Worm (Caenorhabditis elegans): ENCODE data around the gene ins-13.

ins-13 gene

DNA sequence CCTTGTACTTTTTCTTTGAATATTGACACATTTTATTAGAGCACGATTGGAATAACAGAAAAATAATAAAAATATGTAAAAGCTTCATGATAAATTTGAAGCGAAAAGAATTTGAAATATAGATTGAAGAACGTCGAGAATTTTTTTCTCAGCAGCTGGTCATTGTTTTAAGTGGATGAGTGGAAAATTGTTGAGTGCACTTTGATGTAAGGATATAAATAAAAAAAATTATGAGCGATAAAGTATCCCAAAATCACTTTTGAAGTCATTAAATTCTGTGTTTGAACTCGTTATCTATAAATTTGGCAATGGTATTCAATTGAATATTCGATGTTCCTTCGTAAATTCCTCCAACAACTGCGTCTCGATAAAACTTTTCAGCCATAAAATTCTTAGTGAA, at the start of gene ins-13:
TSS of gene ins-13 (minus strand) at position 101 of the 400 bp plus-strand sequence.
- TF ChIP-seq ceh-36 (tag; optimal IDR thresholded peaks at IDR 0.05) (no peak), hmbx-1 (tag; optimal IDR thresholded peaks at IDR 0.05) (no peak), tra-4 (tag; optimal IDR thresholded peaks at IDR 0.05) (no peak), hnd-1 (tag; optimal IDR thresholded peaks at IDR 0.05) (no peak), ama-1 (optimal IDR thresholded peaks at IDR 0.05) (no peak), hmg-4 (GFP tag; optimal IDR thresholded peaks at IDR 0.05) (no peak), B0310.2 (tag; optimal IDR thresholded peaks at IDR 0.05) (no peak), pes-1 (GFP tag; IDR thresholded peaks at IDR 0.05) (no peak), F13C5.2 (tag; optimal IDR thresholded peaks at IDR 0.05) (no peak), tbx-37 (GFP tag; conservative IDR thresholded peaks at IDR 0.05) (no peak), ceh-13 (GFP tag; optimal IDR thresholded peaks at IDR 0.05) (no peak), scrt-1 (GFP tag; IDR thresholded peaks at IDR 0.05) (no peak), aly-1 (tag; optimal IDR thresholded peaks at IDR 0.05) (no peak), sea-1 (GFP tag; conservative IDR thresholded peaks at IDR 0.05) (no peak), tbx-11 (GFP tag; IDR thresholded peaks at IDR 0.05) (no peak), ets-7 (tag; optimal IDR thresholded peaks at IDR 0.05) (no peak), flt-1 (GFP tag; IDR thresholded peaks at IDR 0.05) (no peak)

DNA sequence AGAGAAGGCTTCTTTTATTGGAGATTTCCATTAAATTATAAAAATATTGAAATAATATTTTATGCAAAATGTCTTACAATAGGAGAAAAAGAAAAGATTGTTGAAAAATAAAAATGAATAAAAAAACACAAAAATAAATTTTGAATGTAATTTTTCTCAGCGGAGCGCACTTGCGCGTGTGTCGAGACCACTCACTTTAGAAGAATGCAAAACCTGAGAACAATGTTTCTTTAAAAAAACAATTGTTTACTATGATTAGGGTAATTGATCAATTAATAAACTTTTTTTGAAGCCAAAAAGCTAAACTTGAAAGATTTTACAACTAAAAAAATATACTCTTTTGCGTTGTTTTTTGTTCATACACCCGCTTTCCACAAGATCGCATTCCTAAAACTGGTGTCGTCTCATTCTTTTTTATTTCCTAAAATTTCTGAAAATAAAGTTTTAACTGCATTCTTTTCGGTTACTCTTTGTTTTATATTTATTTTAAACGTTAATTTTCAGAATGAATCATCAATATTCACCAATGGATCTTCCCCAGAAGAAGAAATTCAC, 49.6 kb upstream of the ins-13 start, which contains the start of gene ttc-4:
TSS of gene ttc-4 (plus strand) at position 505 of the 555 bp plus-strand sequence.
- no peak for TF ChIP-seq scrt-1 (GFP tag; IDR thresholded peaks at IDR 0.05)
- no peak for TF ChIP-seq hmbx-1 (tag; optimal IDR thresholded peaks at IDR 0.05)
- TF ChIP-seq pes-1 (GFP tag; IDR thresholded peaks at IDR 0.05) = peak; percentile 56
- TF ChIP-seq ets-7 (tag; optimal IDR thresholded peaks at IDR 0.05) = peak; percentile 19

DNA sequence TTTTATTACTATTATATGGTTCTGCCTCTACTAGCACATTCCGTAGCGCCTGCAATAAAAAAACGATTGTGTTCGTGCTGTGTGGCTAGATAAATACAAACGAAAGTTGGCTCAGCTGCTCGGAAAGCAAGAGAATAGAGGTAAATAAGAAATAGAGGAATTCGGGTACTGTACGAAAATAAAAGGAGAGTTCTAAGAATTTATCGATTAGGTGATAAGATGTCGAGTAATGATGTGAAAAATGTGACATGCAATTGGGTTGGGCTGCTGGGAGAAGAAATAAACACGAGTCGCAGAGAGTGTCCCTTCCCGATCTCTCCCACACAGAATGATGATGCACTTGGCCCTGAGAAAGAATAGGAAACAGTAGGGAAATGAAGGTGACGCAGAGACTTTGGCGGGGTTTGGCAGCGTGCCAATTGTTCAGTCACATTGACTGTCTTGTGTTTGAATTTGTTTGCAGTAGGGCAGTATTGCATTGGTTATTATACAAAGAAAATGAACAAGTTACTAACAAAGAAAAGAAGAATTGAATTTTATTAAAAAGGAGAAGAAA, 48.8 kb upstream of the ins-13 start, which contains the start of gene cdc-14:
TSS of gene cdc-14 (minus strand) at position 51 of the 556 bp plus-strand sequence.
- TF ChIP-seq pes-1 (GFP tag; IDR thresholded peaks at IDR 0.05) (no peak), sea-1 (GFP tag; conservative IDR thresholded peaks at IDR 0.05) (no peak), ceh-36 (tag; optimal IDR thresholded peaks at IDR 0.05) (no peak), scrt-1 (GFP tag; IDR thresholded peaks at IDR 0.05) (no peak), hmg-4 (GFP tag; optimal IDR thresholded peaks at IDR 0.05) (peak; percentile 63), ama-1 (optimal IDR thresholded peaks at IDR 0.05) (no peak), tbx-37 (GFP tag; conservative IDR thresholded peaks at IDR 0.05) (no peak), hnd-1 (tag; optimal IDR thresholded peaks at IDR 0.05) (no peak), F13C5.2 (tag; optimal IDR thresholded peaks at IDR 0.05) (peak; percentile 75), tra-4 (tag; optimal IDR thresholded peaks at IDR 0.05) (no peak), hmbx-1 (tag; optimal IDR thresholded peaks at IDR 0.05) (no peak)

DNA sequence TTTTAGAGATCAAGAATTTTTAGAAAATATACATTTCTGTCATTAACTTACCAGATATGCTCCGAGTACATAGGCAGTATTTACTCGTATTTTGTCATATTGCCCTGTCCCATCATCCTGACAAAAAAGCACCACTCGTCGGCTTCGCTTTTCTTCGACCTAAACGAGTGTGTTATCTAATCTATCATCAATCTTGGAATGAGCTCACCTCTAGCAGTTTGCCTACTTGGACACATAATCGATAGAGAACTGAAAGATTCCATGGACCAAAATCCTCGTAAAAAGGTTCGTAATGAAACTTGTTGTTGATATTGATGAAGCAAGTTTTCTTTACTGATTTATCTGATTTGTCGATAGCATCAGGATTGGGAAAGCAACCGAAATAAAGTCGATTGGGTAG, 48.2 kb upstream of the ins-13 start:
- TF ChIP-seq aly-1 (tag; optimal IDR thresholded peaks at IDR 0.05) = no peak
- no peak for TF ChIP-seq hmbx-1 (tag; optimal IDR thresholded peaks at IDR 0.05)

DNA sequence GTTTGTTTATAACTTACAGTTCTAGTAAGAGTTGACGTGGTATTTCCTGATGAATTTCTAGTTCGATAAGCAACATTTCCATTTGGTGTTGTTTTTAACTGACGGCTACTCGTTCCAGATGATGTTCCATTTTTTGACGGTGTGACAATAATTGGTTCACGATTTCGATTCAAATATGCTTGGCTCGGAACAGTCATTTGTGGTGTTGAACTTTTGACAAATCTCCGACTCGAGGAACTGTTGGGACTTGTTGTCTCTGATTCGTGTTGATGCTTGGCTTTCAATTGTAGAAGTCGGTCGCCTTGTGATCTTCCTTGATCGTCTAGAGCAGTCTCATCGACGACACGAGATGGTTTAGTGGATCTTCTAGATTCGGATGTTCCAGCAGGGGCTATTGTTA, 46.9 kb upstream of the ins-13 start:
- no peak for TF ChIP-seq tra-4 (tag; optimal IDR thresholded peaks at IDR 0.05)
- TF ChIP-seq tbx-11 (GFP tag; IDR thresholded peaks at IDR 0.05) = no peak
- TF ChIP-seq ceh-13 (GFP tag; optimal IDR thresholded peaks at IDR 0.05) = no peak
- no peak for TF ChIP-seq tbx-37 (GFP tag; conservative IDR thresholded peaks at IDR 0.05)
- TF ChIP-seq sea-1 (GFP tag; conservative IDR thresholded peaks at IDR 0.05) = no peak
- TF ChIP-seq B0310.2 (tag; optimal IDR thresholded peaks at IDR 0.05) = no peak
- TF ChIP-seq ceh-36 (tag; optimal IDR thresholded peaks at IDR 0.05) = no peak
- TF ChIP-seq hmbx-1 (tag; optimal IDR thresholded peaks at IDR 0.05) = no peak
- TF ChIP-seq scrt-1 (GFP tag; IDR thresholded peaks at IDR 0.05) = no peak
- TF ChIP-seq ama-1 (optimal IDR thresholded peaks at IDR 0.05) = no peak
- TF ChIP-seq F13C5.2 (tag; optimal IDR thresholded peaks at IDR 0.05) = no peak
- TF ChIP-seq hnd-1 (tag; optimal IDR thresholded peaks at IDR 0.05) = no peak
- no peak for TF ChIP-seq flt-1 (GFP tag; IDR thresholded peaks at IDR 0.05)
- no peak for TF ChIP-seq hmg-4 (GFP tag; optimal IDR thresholded peaks at IDR 0.05)
- no peak for TF ChIP-seq aly-1 (tag; optimal IDR thresholded peaks at IDR 0.05)
- TF ChIP-seq ets-7 (tag; optimal IDR thresholded peaks at IDR 0.05) = no peak
- no peak for TF ChIP-seq pes-1 (GFP tag; IDR thresholded peaks at IDR 0.05)

DNA sequence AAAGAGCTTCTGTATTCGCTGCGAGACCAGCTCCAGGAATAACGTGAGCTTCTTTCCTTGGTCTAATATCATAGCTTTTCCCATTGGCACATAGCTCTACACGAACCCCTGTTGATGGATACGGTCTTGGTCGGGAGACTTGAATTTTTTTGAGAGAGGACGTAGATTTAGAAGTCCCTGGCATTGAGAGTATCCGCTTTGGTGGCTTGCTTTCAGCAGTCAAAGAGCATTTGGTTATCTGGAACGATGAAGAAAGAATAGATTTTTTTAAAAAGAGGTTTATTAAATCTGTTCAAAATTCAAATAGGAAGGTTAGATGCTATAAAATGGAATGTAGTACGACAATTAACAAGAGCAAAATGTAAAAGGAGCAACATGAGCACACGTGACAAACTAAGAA, 45.0 kb upstream of the ins-13 start, which contains the start of gene C17G10.13:
TSS of gene C17G10.13 (minus strand) at position 101 of the 400 bp plus-strand sequence.
- TF ChIP-seq aly-1 (tag; optimal IDR thresholded peaks at IDR 0.05) (no peak), ama-1 (optimal IDR thresholded peaks at IDR 0.05) (no peak), tbx-11 (GFP tag; IDR thresholded peaks at IDR 0.05) (no peak), hmbx-1 (tag; optimal IDR thresholded peaks at IDR 0.05) (no peak), B0310.2 (tag; optimal IDR thresholded peaks at IDR 0.05) (no peak), tbx-37 (GFP tag; conservative IDR thresholded peaks at IDR 0.05) (no peak), ceh-36 (tag; optimal IDR thresholded peaks at IDR 0.05) (no peak)

DNA sequence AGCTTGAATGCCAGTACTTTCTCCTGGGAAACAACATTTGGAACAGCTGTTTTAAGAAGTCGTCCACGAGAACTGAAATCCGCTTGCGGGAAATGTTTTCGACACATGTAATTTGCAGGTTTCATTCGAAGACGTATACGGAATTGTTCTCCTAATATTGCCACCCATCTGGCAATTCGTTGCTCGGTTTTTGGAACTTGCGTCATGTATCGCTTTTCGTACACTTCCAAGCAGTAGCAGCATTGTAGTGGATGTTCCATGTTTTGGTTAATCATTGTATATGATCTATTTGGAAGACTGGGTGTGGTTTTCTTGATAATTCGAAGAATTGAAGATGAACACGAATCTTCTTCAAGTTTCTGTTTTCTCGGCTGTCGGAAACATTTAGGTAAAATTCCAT, 43.1 kb upstream of the ins-13 start:
- no peak for TF ChIP-seq scrt-1 (GFP tag; IDR thresholded peaks at IDR 0.05)
- no peak for TF ChIP-seq hmg-4 (GFP tag; optimal IDR thresholded peaks at IDR 0.05)
- TF ChIP-seq tbx-37 (GFP tag; conservative IDR thresholded peaks at IDR 0.05) = no peak
- TF ChIP-seq sea-1 (GFP tag; conservative IDR thresholded peaks at IDR 0.05) = no peak
- TF ChIP-seq B0310.2 (tag; optimal IDR thresholded peaks at IDR 0.05) = no peak
- no peak for TF ChIP-seq hmbx-1 (tag; optimal IDR thresholded peaks at IDR 0.05)
- TF ChIP-seq ceh-36 (tag; optimal IDR thresholded peaks at IDR 0.05) = no peak
- no peak for TF ChIP-seq hnd-1 (tag; optimal IDR thresholded peaks at IDR 0.05)
- TF ChIP-seq F13C5.2 (tag; optimal IDR thresholded peaks at IDR 0.05) = no peak
- TF ChIP-seq pes-1 (GFP tag; IDR thresholded peaks at IDR 0.05) = no peak
- TF ChIP-seq flt-1 (GFP tag; IDR thresholded peaks at IDR 0.05) = no peak
- TF ChIP-seq ceh-13 (GFP tag; optimal IDR thresholded peaks at IDR 0.05) = no peak
- TF ChIP-seq tra-4 (tag; optimal IDR thresholded peaks at IDR 0.05) = no peak
- TF ChIP-seq aly-1 (tag; optimal IDR thresholded peaks at IDR 0.05) = no peak

Data from whole organism, early embryonic.